Worm (Caenorhabditis elegans) whole organism, L3 larva: Measurements from ENCODE around the gene C03B1.2.

Source experiments
- R02D3.7 ChIP-seq: fragments of 150-350 bp; optimal IDR thresholded peaks from 2 replicates; lab custom pipeline; 2014; ENCODE audit warnings: missing biosample characterization, missing genetic modification characterization
- ZK546.5 ChIP-seq: sonication (generic microtip); optimal IDR thresholded peaks from 2 replicates; lab custom pipeline; 2017; ENCODE audit warnings: missing biosample characterization, missing genetic modification characterization
- aly-2 ChIP-seq: fragments of 150-350 bp; optimal IDR thresholded peaks from 2 replicates; lab custom pipeline; 2014; ENCODE audit warnings: missing biosample characterization, missing genetic modification characterization
- ama-1 ChIP-seq: fragments of 150-350 bp; optimal IDR thresholded peaks from 2 replicates; lab custom pipeline; 2018
- ceh-28 ChIP-seq: fragments of 150-350 bp; optimal IDR thresholded peaks from 2 replicates; lab custom pipeline; 2014; ENCODE audit warnings: missing biosample characterization, missing genetic modification reagents, missing genetic modification characterization
- ceh-9 ChIP-seq: sonication (generic microtip); optimal IDR thresholded peaks from 2 replicates; lab custom pipeline; 2018; ENCODE audit warnings: missing biosample characterization, missing genetic modification characterization
- elt-1 ChIP-seq: fragments of 150-350 bp; optimal IDR thresholded peaks from 2 replicates; lab custom pipeline; 2014; ENCODE audit warnings: missing biosample characterization, missing genetic modification characterization
- elt-3 ChIP-seq, 3 experiments: fragments of 150-350 bp in 1 of 3; sonication (generic microtip) in 2 of 3; optimal IDR thresholded peaks; 2 replicates in 2 of 3; 4 replicates in 1 of 3; lab custom pipeline; 2014 to 2017; ENCODE audit warnings: missing biosample characterization in 3 of 3, missing genetic modification characterization in 3 of 3
- fos-1 ChIP-seq: fragments of 150-350 bp; optimal IDR thresholded peaks from 2 replicates; lab custom pipeline; 2014; ENCODE audit warnings: missing biosample characterization, missing genetic modification characterization
- lin-15B ChIP-seq: fragments of 150-350 bp; optimal IDR thresholded peaks from 2 replicates; lab custom pipeline; 2014; ENCODE audit warnings: missing biosample characterization, missing genetic modification characterization
- lin-39 ChIP-seq: fragments of 150-350 bp; optimal IDR thresholded peaks from 2 replicates; lab custom pipeline; 2018; ENCODE audit warnings: missing biosample characterization, missing genetic modification reagents, missing genetic modification characterization
- mml-1 ChIP-seq: fragments of 150-350 bp; sonication (generic microtip); optimal IDR thresholded peaks from 3 replicates; lab custom pipeline; 2014; ENCODE audit warnings: missing biosample characterization, missing genetic modification characterization
- nfya-1 ChIP-seq: sonication (generic microtip); optimal IDR thresholded peaks from 2 replicates; lab custom pipeline; 2017; ENCODE audit warnings: missing genetic modification characterization, mild to moderate bottlenecking, missing compliant biosample characterization, antibody characterized with exemption, moderate library complexity; ENCODE audit not compliant: insufficient read depth
- nhr-11 ChIP-seq: fragments of 150-350 bp; optimal IDR thresholded peaks from 2 replicates; lab custom pipeline; 2014; ENCODE audit warnings: missing biosample characterization, missing genetic modification characterization
- nhr-12 ChIP-seq: fragments of 150-350 bp; optimal IDR thresholded peaks from 2 replicates; lab custom pipeline; 2014; ENCODE audit warnings: missing biosample characterization, missing genetic modification characterization
- nhr-23 ChIP-seq: fragments of 150-350 bp; optimal IDR thresholded peaks from 2 replicates; lab custom pipeline; 2014; ENCODE audit warnings: missing biosample characterization, missing genetic modification reagents, missing genetic modification characterization
- nhr-25 ChIP-seq: sonication (generic microtip); optimal IDR thresholded peaks from 2 replicates; lab custom pipeline; 2017; ENCODE audit warnings: missing biosample characterization, missing genetic modification characterization
- nhr-43 ChIP-seq: sonication (generic microtip); optimal IDR thresholded peaks from 2 replicates; lab custom pipeline; 2016; ENCODE audit warnings: mild to moderate bottlenecking, missing genetic modification characterization, missing compliant biosample characterization; ENCODE audit not compliant: poor library complexity, severe bottlenecking
- nhr-76 ChIP-seq: fragments of 150-350 bp; sonication (generic microtip); optimal IDR thresholded peaks from 5 replicates; lab custom pipeline; 2014; ENCODE audit warnings: missing biosample characterization, missing genetic modification characterization
- nhr-77 ChIP-seq: fragments of 150-350 bp; optimal IDR thresholded peaks from 2 replicates; lab custom pipeline; 2014; ENCODE audit warnings: missing biosample characterization, missing genetic modification characterization
- pqm-1 ChIP-seq: fragments of 150-350 bp; optimal IDR thresholded peaks from 2 replicates; lab custom pipeline; 2017; ENCODE audit warnings: missing biosample characterization, missing genetic modification characterization, inconsistent platforms
- skn-1 ChIP-seq: fragments of 150-350 bp; optimal IDR thresholded peaks from 2 replicates; lab custom pipeline; 2014; ENCODE audit warnings: missing biosample characterization, missing genetic modification characterization
- tbx-2 ChIP-seq: sonication (generic microtip); optimal IDR thresholded peaks from 2 replicates; lab custom pipeline; 2016; ENCODE audit warnings: mild to moderate bottlenecking, missing genetic modification characterization, missing compliant biosample characterization
- unc-62 ChIP-seq: fragments of 150-350 bp; sonication (generic microtip); optimal IDR thresholded peaks from 4 replicates; lab custom pipeline; 2014; ENCODE audit warnings: missing biosample characterization, missing genetic modification reagents, missing genetic modification characterization
- zag-1 ChIP-seq: fragments of 150-350 bp; optimal IDR thresholded peaks from 2 replicates; lab custom pipeline; 2014; ENCODE audit warnings: missing biosample characterization, missing genetic modification characterization
- ztf-11 ChIP-seq: fragments of 150-350 bp; optimal IDR thresholded peaks from 2 replicates; lab custom pipeline; 2014; ENCODE audit warnings: missing biosample characterization, missing genetic modification characterization
- ztf-4 ChIP-seq: fragments of 150-350 bp; optimal IDR thresholded peaks from 2 replicates; lab custom pipeline; 2014; ENCODE audit warnings: missing biosample characterization, missing genetic modification characterization

C03B1.2 gene

DNA sequence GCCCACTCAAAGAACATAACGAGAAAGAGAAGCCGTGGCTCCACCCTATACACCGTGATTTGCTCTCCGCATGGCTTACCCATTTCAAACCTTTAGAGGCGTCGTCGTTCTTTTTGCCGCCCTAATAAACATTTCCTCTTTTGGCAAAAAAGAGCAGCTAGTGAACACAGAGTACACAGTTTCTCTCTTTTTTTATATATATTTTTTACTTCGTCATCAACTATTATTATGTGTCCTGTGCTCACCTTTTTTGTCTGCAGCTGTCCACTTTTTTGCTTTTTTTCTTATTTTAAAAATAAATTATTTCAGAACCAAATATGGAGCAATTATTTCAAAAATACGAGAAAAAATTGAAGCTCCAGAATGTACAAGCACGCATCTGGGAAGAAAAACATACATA lies at the start of gene C03B1.2:
Gene C03B1.2, plus strand, starts transcription at position 301 of the 400 bp plus-strand sequence.
- no peak for TF ChIP-seq mml-1 (tag; lab: Kevin White, UChicago)
- TF ChIP-seq nfya-1 (tag; lab: Kevin White, UChicago) = no peak
- no peak for TF ChIP-seq nhr-43 (tag; lab: Kevin White, UChicago)
- TF ChIP-seq ztf-11 (tag; lab: Kevin White, UChicago) = no peak
- no peak for TF ChIP-seq unc-62 (GFP tag; lab: Kevin White, UChicago)
- no peak for TF ChIP-seq zag-1 (tag; lab: Kevin White, UChicago)
- TF ChIP-seq nhr-11 = no peak
- no peak for TF ChIP-seq nhr-77

DNA sequence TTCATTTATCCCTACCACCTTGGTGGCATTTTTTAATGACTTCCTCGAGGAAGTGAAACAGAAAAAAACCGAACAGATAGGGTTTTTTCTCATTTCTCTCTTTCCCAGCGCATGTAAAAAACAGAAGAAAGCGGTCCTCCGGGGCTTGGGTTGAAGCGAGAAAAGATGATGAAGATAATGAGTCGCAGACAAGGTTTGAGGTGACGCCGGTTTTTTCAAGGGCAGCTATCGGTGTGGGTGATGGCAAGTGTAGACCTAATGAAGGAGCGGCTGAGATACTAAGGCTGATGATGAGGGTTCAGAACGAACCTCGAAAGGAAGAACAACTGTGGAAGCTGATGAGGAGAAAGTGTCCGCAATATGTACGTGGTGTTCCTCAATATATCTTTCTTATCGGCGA lies 48.9 kb upstream of the C03B1.2 start:
- TF ChIP-seq ZK546.5 (no peak), lin-39 (tag; lab: Kevin White, UChicago) (peak; percentile 12), nfya-1 (tag; lab: Kevin White, UChicago) (peak; percentile 20), nhr-43 (tag; lab: Kevin White, UChicago) (peak; percentile 67), elt-3 (tag; optimal IDR thresholded peaks at IDR 0.05; lab: Kevin White, UChicago) (peak in 1 of 3 experiments; percentile 48), lin-15B (tag; lab: Kevin White, UChicago) (no peak), nhr-23 (tag; lab: Kevin White, UChicago) (peak; percentile 50), ceh-28 (tag; lab: Kevin White, UChicago) (peak; percentile 54), mml-1 (tag; lab: Kevin White, UChicago) (no peak), nhr-76 (tag; lab: Kevin White, UChicago) (no peak), pqm-1 (no peak), nhr-25 (tag; lab: Kevin White, UChicago) (peak; percentile 85)

DNA sequence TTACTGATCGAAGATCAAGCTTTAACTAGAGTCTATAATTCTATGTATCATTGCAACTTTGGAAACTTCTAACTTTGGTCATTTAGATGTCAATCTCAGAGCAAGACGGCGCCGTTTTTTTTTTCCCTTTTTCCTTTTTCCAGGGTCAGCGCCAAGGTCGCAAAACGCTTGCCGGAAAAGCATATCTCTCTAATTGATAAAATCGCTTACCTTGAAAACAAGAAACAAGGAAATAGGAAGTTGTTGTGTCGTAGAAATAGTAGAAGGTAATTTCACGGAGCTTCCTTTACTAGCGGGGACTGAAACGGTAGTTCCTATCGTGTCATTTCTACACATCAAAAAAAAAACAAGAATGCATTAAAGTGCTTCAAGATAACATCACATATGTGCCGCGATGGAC lies 48.4 kb upstream of the C03B1.2 start:
- TF ChIP-seq elt-1 (peak; percentile 59), nhr-12 (tag; lab: Kevin White, UChicago) (no peak), aly-2 (no peak)

DNA sequence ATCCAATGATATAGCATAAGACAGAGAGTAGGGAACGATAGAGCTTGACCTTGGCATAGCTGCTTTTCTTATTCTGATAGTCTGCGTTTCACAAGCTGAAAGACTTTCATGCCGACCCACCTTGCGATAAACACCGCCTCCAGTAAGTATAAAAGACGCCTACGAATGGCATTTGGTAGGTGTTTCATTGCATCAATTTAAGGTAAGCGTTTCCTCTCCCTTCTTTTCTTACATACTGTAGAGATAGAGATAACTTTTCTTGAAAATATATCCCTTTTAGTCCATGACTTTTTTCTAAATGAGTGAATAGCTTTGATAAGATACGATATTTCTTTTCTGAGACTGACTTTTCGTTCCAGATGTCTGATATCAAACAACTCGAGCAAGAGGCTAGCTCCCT lies 46.7 kb upstream of the C03B1.2 start, which contains the start of gene col-167:
Gene col-167, plus strand, starts transcription at position 360 of the 400 bp plus-strand sequence.
- TF ChIP-seq fos-1 (no peak), R02D3.7 (no peak), nhr-23 (tag; lab: Kevin White, UChicago) (peak; percentile 1), nhr-77 (no peak), lin-39 (tag; lab: Kevin White, UChicago) (no peak), nfya-1 (tag; lab: Kevin White, UChicago) (peak; percentile 11), nhr-25 (tag; lab: Kevin White, UChicago) (peak; percentile 77), ama-1 (lab: Kevin White, UChicago) (no peak), skn-1 (tag; lab: Kevin White, UChicago) (no peak), ceh-9 (tag; lab: Kevin White, UChicago) (no peak)

DNA sequence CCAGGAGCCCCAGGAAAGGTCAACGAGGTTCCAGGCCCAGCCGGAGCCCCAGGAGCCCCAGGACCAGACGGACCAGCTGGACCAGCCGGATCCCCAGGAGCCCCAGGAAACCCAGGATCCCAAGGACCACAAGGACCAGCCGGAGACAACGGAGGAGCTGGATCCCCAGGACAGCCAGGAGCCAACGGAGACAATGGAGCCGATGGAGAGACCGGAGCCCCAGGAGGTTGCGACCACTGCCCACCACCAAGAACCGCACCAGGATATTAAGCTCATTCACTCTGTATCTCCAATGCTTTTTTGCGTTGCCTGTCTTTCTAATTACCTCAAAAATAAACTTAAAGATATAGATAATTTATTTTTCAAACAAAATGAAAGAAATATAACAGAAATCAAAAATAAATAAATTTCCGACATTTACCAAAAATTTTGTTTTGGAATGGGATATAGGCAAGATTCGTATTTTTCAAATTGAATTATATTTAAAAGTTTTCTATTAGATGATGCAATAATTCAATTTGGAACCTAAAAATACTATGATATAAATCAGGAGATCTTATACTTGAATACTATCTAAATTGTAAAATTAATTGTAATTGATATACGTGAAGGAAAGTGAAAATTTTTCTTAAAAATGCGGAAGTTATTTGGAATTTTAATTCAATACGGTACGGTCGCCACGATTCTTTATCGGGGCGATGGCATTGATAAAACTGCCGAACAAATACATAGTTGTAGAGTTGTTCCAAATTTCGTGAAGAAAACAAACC lies 45.5 kb upstream of the C03B1.2 start:
- peak; percentile 35 for TF ChIP-seq ceh-28 (tag; lab: Kevin White, UChicago)
- TF ChIP-seq tbx-2 (tag; lab: Kevin White, UChicago) = peak; percentile 14
- TF ChIP-seq aly-2 = peak; percentile 55
- peak; percentile 31 for TF ChIP-seq R02D3.7

DNA sequence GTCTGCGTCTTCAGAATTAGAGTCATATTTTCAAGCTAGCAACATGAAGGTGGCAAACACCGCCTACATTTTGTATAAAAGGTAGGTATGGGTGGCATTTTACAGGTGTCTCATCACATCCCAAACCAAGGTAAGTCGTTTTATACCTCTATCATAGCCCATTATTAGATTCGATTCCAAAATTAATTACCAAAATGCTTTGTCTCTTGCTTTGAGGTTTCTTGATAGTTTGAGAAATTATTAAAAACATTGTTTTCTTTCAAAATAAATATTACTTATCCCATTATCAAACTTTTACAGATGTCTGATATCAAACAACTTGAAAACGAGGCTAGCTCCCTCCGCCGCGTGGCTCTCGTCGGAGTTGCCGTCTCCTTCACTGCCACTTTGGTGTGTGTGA lies 43.7 kb upstream of the C03B1.2 start, which contains the start of gene col-168:
Gene col-168, plus strand, starts transcription at position 301 of the 400 bp plus-strand sequence.
- TF ChIP-seq unc-62 (GFP tag; lab: Kevin White, UChicago) (no peak), ztf-4 (tag; lab: Kevin White, UChicago) (no peak)

DNA sequence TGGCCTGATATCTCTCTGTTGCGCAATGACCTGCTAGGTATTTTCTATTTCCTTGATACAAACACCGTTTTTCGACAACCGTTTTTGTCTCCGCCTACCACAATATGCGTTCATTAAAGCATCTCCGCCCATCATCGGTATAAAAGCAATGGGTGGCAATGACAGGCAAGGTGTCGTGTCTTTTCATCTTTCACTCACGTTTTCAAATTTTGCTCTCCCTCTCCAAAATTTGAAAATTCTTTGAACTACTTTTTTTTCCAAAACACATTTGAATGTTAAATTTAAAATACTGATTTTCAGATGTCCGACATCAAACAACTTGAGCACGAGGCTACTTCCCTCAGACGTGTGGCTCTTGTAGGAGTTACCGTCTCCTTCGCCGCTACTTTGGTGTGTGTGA lies 41.0 kb upstream of the C03B1.2 start, which contains the start of gene col-169:
Gene col-169, plus strand, starts transcription at position 301 of the 400 bp plus-strand sequence.
- TF ChIP-seq tbx-2 (tag; lab: Kevin White, UChicago) (no peak), elt-3 (tag; optimal IDR thresholded peaks at IDR 0.05; lab: Kevin White, UChicago) (peak in 1 of 3 experiments; percentile 24)
